Worm (Caenorhabditis elegans): ENCODE data around the gene ncs-4.

The ncs-4 gene

ce11 chrX:10146592-10146991, 29.7 kb upstream of the ncs-4 start, which contains the start of gene unc-115 (continued):
- TF ChIP-seq tbx-7 (tag; optimal IDR thresholded peaks at IDR 0.05): peak; percentile 14
- peak; percentile 25 for TF ChIP-seq madf-2 (tag; optimal IDR thresholded peaks at IDR 0.05)
- peak; percentile 3 for TF ChIP-seq che-1 (tag; optimal IDR thresholded peaks at IDR 0.05)
- peak; percentile 35 for TF ChIP-seq fkh-6 (tag; optimal IDR thresholded peaks at IDR 0.05)
- peak; percentile 96 for TF ChIP-seq nfya-1 (tag; optimal IDR thresholded peaks at IDR 0.05)
- peak; percentile 64 for TF ChIP-seq ceh-2 (tag; optimal IDR thresholded peaks at IDR 0.05)
- peak; percentile 97 for TF ChIP-seq unc-42 (tag; optimal IDR thresholded peaks at IDR 0.05)
- no peak for TF ChIP-seq dve-1 (tag; optimal IDR thresholded peaks at IDR 0.05)
- TF ChIP-seq unc-86 (tag; optimal IDR thresholded peaks at IDR 0.05): peak; percentile 20
- TF ChIP-seq pat-9 (tag; optimal IDR thresholded peaks at IDR 0.05): no peak
- TF ChIP-seq hlh-13 (GFP tag; optimal IDR thresholded peaks at IDR 0.05): no peak
- TF ChIP-seq pax-1 (tag; optimal IDR thresholded peaks at IDR 0.05): no peak
- peak; percentile 49 for TF ChIP-seq hlh-8 (tag; optimal IDR thresholded peaks at IDR 0.05)
- no peak for TF ChIP-seq C38D4.7 (GFP tag; optimal IDR thresholded peaks at IDR 0.05)
- no peak for TF ChIP-seq fax-1 (tag; optimal IDR thresholded peaks at IDR 0.05)
- no peak for TF ChIP-seq ceh-6 (GFP tag; optimal IDR thresholded peaks at IDR 0.05)
- TF ChIP-seq tbx-2 (tag; optimal IDR thresholded peaks at IDR 0.05): peak; percentile 92
- peak; percentile 97 for TF ChIP-seq pros-1 (tag; optimal IDR thresholded peaks at IDR 0.05)
- no peak for TF ChIP-seq elt-2 (tag; optimal IDR thresholded peaks at IDR 0.05)
- no peak for TF ChIP-seq ztf-16 (tag; optimal IDR thresholded peaks at IDR 0.05)
- TF ChIP-seq C08G9.2 (tag; optimal IDR thresholded peaks at IDR 0.05): peak; percentile 58
- peak; percentile 50 for TF ChIP-seq hlh-30 (tag; optimal IDR thresholded peaks at IDR 0.05; ENCODE audit: insufficient read depth)
- TF ChIP-seq ceh-48 (tag; optimal IDR thresholded peaks at IDR 0.05): peak; percentile 97
- no peak for TF ChIP-seq elt-4 (tag; optimal IDR thresholded peaks at IDR 0.05)
- TF ChIP-seq pha-2 (tag; optimal IDR thresholded peaks at IDR 0.05): peak; percentile 50
- no peak for TF ChIP-seq hlh-15 (tag; optimal IDR thresholded peaks at IDR 0.05)
- TF ChIP-seq npax-4 (tag; optimal IDR thresholded peaks at IDR 0.05): no peak
- TF ChIP-seq ceh-45 (GFP tag; IDR thresholded peaks at IDR 0.05): no peak
- TF ChIP-seq nhr-11 (tag; optimal IDR thresholded peaks at IDR 0.05): no peak
- TF ChIP-seq syd-9 (tag; optimal IDR thresholded peaks at IDR 0.05): peak; percentile 61
- peak; percentile 62 for TF ChIP-seq F13H6.1 (tag; optimal IDR thresholded peaks at IDR 0.05)
- peak; percentile 88 for TF ChIP-seq ceh-34 (tag; optimal IDR thresholded peaks at IDR 0.05)
- TF ChIP-seq rnt-1 (tag; optimal IDR thresholded peaks at IDR 0.05): peak; percentile 75
- TF ChIP-seq sdc-2 (tag; optimal IDR thresholded peaks at IDR 0.05): peak; percentile 81
- peak; percentile 94 for TF ChIP-seq ceh-31 (tag; optimal IDR thresholded peaks at IDR 0.05)
- TF ChIP-seq ahr-1 (tag; optimal IDR thresholded peaks at IDR 0.05): no peak
- TF ChIP-seq unc-3 (GFP tag; conservative IDR thresholded peaks at IDR 0.05): no peak
- TF ChIP-seq unc-3 (tag; optimal IDR thresholded peaks at IDR 0.05): peak; percentile 39
- peak; percentile 17 for TF ChIP-seq K09A11.1 (tag; optimal IDR thresholded peaks at IDR 0.05; ENCODE audit: insufficient read depth)

ce11 chrX:10147236-10147635, 29.1 kb upstream of the ncs-4 start:
- TF ChIP-seq tbx-7 (tag; optimal IDR thresholded peaks at IDR 0.05): no peak
- TF ChIP-seq ceh-34 (tag; optimal IDR thresholded peaks at IDR 0.05): no peak
- peak; percentile 26 for TF ChIP-seq unc-55 (GFP tag; optimal IDR thresholded peaks at IDR 0.05)

- TF ChIP-seq fax-1 (tag; optimal IDR thresholded peaks at IDR 0.05) (no peak), ref-2 (tag; optimal IDR thresholded peaks at IDR 0.05) (peak; percentile 11)
These were observed 28.0 kb upstream of the ncs-4 start for ce11 chrX:10148235-10148872.

All from whole organism, late embryonic.